Worm (Caenorhabditis elegans) whole organism, late embryonic: ENCODE measurements around the gene F11A5.9.

ENCODE experiments used
- F13H6.1 ChIP-seq: sonication (generic microtip); optimal IDR thresholded peaks from 2 replicates; lab custom pipeline; 2016; ENCODE audit warnings: missing genetic modification characterization, missing compliant biosample characterization
- K02D7.2 ChIP-seq: sonication (generic microtip); optimal IDR thresholded peaks from 2 replicates; lab custom pipeline; 2017; ENCODE audit warnings: mild to moderate bottlenecking, missing genetic modification characterization, missing compliant biosample characterization
- K09A11.1 ChIP-seq: sonication (generic microtip); optimal IDR thresholded peaks from 2 replicates; lab custom pipeline; 2017; ENCODE audit warnings: antibody characterized with exemption, mild to moderate bottlenecking, missing genetic modification characterization, missing compliant biosample characterization; ENCODE audit not compliant: insufficient read depth
- Y22D7AL.16 ChIP-seq: sonication (generic microtip); optimal IDR thresholded peaks from 2 replicates; lab custom pipeline; 2016; ENCODE audit warnings: missing genetic modification characterization, missing compliant biosample characterization
- ceh-14 ChIP-seq: sonication (generic microtip); optimal IDR thresholded peaks from 2 replicates; lab custom pipeline; 2016; ENCODE audit warnings: missing genotype, missing genetic modification characterization, missing compliant biosample characterization
- ceh-19 ChIP-seq: fragments of 200-800 bp; sonication (Bioruptor generic); optimal IDR thresholded peaks from 2 replicates; lab custom pipeline; 2018; ENCODE audit warnings: mild to moderate bottlenecking, missing genetic modification characterization, missing compliant biosample characterization
- ceh-22 ChIP-seq: sonication (generic microtip); optimal IDR thresholded peaks from 2 replicates; lab custom pipeline; 2017; ENCODE audit warnings: missing biosample characterization, missing genetic modification characterization
- ceh-24 ChIP-seq: sonication (generic microtip); optimal IDR thresholded peaks from 2 replicates; lab custom pipeline; 2016; ENCODE audit warnings: mild to moderate bottlenecking, missing genetic modification characterization, missing compliant biosample characterization
- ceh-34 ChIP-seq: sonication (generic microtip); optimal IDR thresholded peaks from 2 replicates; lab custom pipeline; 2016; ENCODE audit warnings: mild to moderate bottlenecking, missing genetic modification characterization, missing compliant biosample characterization
- ceh-6 ChIP-seq: fragments of 200-800 bp; sonication (Bioruptor generic); optimal IDR thresholded peaks from 2 replicates; lab custom pipeline; 2018; ENCODE audit warnings: mild to moderate bottlenecking, missing genetic modification characterization, missing compliant biosample characterization
- dmd-4 ChIP-seq: sonication (generic microtip); optimal IDR thresholded peaks from 2 replicates; lab custom pipeline; 2016; ENCODE audit warnings: borderline replicate concordance, missing genetic modification characterization, missing compliant biosample characterization
- elt-2 ChIP-seq: sonication (generic microtip); optimal IDR thresholded peaks from 2 replicates; lab custom pipeline; 2016; ENCODE audit warnings: missing genetic modification reagents, missing genetic modification characterization, missing compliant biosample characterization
- eyg-1 ChIP-seq: sonication (generic microtip); optimal IDR thresholded peaks from 2 replicates; lab custom pipeline; 2016; ENCODE audit warnings: missing genotype, missing genetic modification characterization, missing compliant biosample characterization
- fax-1 ChIP-seq: sonication (generic microtip); optimal IDR thresholded peaks from 2 replicates; lab custom pipeline; 2016; ENCODE audit warnings: missing genotype, missing genetic modification characterization, missing compliant biosample characterization
- fkh-10 ChIP-seq: fragments of 150-350 bp; optimal IDR thresholded peaks from 2 replicates; lab custom pipeline; 2014; ENCODE audit warnings: missing biosample characterization, missing genetic modification reagents, missing genetic modification characterization
- gmeb-2 ChIP-seq: sonication (generic microtip); optimal IDR thresholded peaks from 2 replicates; lab custom pipeline; 2016; ENCODE audit warnings: missing genetic modification characterization, inconsistent platforms, missing compliant biosample characterization
- hlh-30 ChIP-seq: sonication (generic microtip); optimal IDR thresholded peaks from 2 replicates; lab custom pipeline; 2017; ENCODE audit warnings: antibody characterized with exemption, missing genetic modification characterization, missing compliant biosample characterization; ENCODE audit not compliant: insufficient read depth
- hlh-6 ChIP-seq: sonication (generic microtip); optimal IDR thresholded peaks from 2 replicates; lab custom pipeline; 2016; ENCODE audit warnings: missing genotype, missing genetic modification characterization, missing compliant biosample characterization
- lim-6 ChIP-seq: sonication (generic microtip); optimal IDR thresholded peaks from 2 replicates; lab custom pipeline; 2016; ENCODE audit warnings: missing genetic modification characterization, missing compliant biosample characterization
- lin-11 ChIP-seq: fragments of 200-800 bp; sonication (Bioruptor generic); optimal IDR thresholded peaks from 2 replicates; lab custom pipeline; 2018; ENCODE audit warnings: mild to moderate bottlenecking, missing genetic modification characterization, missing compliant biosample characterization
- nfya-1 ChIP-seq: sonication (generic microtip); optimal IDR thresholded peaks from 2 replicates; lab custom pipeline; 2017; ENCODE audit warnings: missing genetic modification characterization, mild to moderate bottlenecking, missing compliant biosample characterization, antibody characterized with exemption, moderate library complexity
- npax-4 ChIP-seq: sonication (generic microtip); optimal IDR thresholded peaks from 2 replicates; lab custom pipeline; 2016; ENCODE audit warnings: missing genetic modification characterization, missing compliant biosample characterization
- pag-3 ChIP-seq: sonication (generic microtip); optimal IDR thresholded peaks from 2 replicates; lab custom pipeline; 2016; ENCODE audit warnings: missing compliant biosample characterization, missing genetic modification characterization, borderline replicate concordance
- pha-4 ChIP-seq: fragments of 150-350 bp; optimal IDR thresholded peaks from 2 replicates; lab custom pipeline; 2018; ENCODE audit warnings: missing biosample characterization, missing genetic modification reagents, missing genetic modification characterization
- pros-1 ChIP-seq: fragments of 150-350 bp; optimal IDR thresholded peaks from 2 replicates; lab custom pipeline; 2014; ENCODE audit warnings: missing biosample characterization, missing genetic modification reagents, missing genetic modification characterization
- sdc-2 ChIP-seq: sonication (generic microtip); optimal IDR thresholded peaks from 2 replicates; lab custom pipeline; 2016; ENCODE audit warnings: missing genotype, missing genetic modification characterization, missing compliant biosample characterization
- syd-9 ChIP-seq: sonication (generic microtip); optimal IDR thresholded peaks from 2 replicates; lab custom pipeline; 2016; ENCODE audit warnings: mild to moderate bottlenecking, missing genetic modification characterization, moderate library complexity, missing compliant biosample characterization
- unc-3 ChIP-seq, 2 experiments: fragments of 200-800 bp in 1 of 2; sonication (Bioruptor generic) in 1 of 2; sonication (generic microtip) in 1 of 2; conservative IDR thresholded peaks in 1 of 2; optimal IDR thresholded peaks in 1 of 2; 2 replicates each; pipeline versions ENCODE4 v1.3.6 to Lab custom; 2016 to 2022; ENCODE audit warnings: missing compliant biosample characterization in 2 of 2, missing genetic modification characterization in 2 of 2, missing genetic modification reagents in 1 of 2
- unc-42 ChIP-seq: sonication (generic microtip); optimal IDR thresholded peaks from 2 replicates; lab custom pipeline; 2016; ENCODE audit warnings: missing genotype, missing genetic modification characterization, missing compliant biosample characterization
- unc-55 ChIP-seq: sonication (generic microtip); optimal IDR thresholded peaks from 2 replicates; lab custom pipeline; 2017; ENCODE audit warnings: missing biosample characterization, missing genetic modification reagents, missing genetic modification characterization
- zip-5 ChIP-seq: sonication (generic microtip); optimal IDR thresholded peaks from 2 replicates; lab custom pipeline; 2016; ENCODE audit warnings: missing genetic modification characterization, missing compliant biosample characterization

Gene F11A5.9

DNA sequence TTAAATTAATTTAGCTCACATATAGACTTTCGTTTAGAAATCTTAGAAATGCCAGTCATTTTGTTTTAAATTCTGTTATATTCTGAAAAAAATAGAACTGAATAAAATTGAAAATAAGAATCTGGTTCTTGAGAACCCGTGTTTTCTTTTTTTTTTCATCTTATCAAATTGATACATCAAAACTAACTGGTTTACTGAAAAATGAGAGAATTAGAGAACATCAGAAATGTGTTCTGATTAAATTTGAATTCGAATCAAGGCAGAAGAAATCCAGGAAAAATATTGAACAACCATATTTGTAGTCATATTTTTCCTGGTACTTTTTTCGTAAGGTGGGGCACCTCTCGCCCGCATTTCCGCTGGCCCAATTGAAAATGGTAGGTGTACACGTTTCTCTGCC, 3.8 kb downstream of the F11A5.9 start, which contains the start of gene F11A5.15:
TSS of gene F11A5.15 (minus strand) at position 101 of the 400 bp plus-strand sequence.
- TF ChIP-seq ceh-6 (GFP tag; lab: Kevin White, UChicago) (no peak), ceh-14 (tag; lab: Kevin White, UChicago) (no peak), lin-11 (tag; lab: Kevin White, UChicago) (no peak), ceh-19 (GFP tag; lab: Kevin White, UChicago) (no peak), sdc-2 (tag; lab: Kevin White, UChicago) (no peak), unc-55 (GFP tag; lab: Kevin White, UChicago) (no peak), K02D7.2 (tag; lab: Kevin White, UChicago) (no peak), dmd-4 (tag; lab: Kevin White, UChicago) (no peak), ceh-24 (tag; lab: Kevin White, UChicago) (no peak), npax-4 (tag; lab: Kevin White, UChicago) (no peak), unc-3 (GFP tag; conservative IDR thresholded peaks at IDR 0.05; lab: Robert Waterston, UW) (no peak), unc-3 (tag; optimal IDR thresholded peaks at IDR 0.05; lab: Kevin White, UChicago) (no peak), ceh-34 (no peak)

ce11 chrV:16218972-16219757, 4.5 kb downstream of the F11A5.9 start, which contains the start of gene glc-1:
glc-1 (plus strand) TSS chrV:16219634.
- TF ChIP-seq gmeb-2 (tag; lab: Kevin White, UChicago) (no peak), nfya-1 (tag; lab: Kevin White, UChicago) (no peak), eyg-1 (tag; lab: Kevin White, UChicago) (no peak), elt-2 (tag; lab: Kevin White, UChicago) (no peak), fkh-10 (no peak), npax-4 (tag; lab: Kevin White, UChicago) (no peak), hlh-30 (tag; lab: Kevin White, UChicago) (no peak), Y22D7AL.16 (tag; lab: Kevin White, UChicago) (no peak), syd-9 (no peak), unc-3 (GFP tag; conservative IDR thresholded peaks at IDR 0.05; lab: Robert Waterston, UW) (no peak), unc-3 (tag; optimal IDR thresholded peaks at IDR 0.05; lab: Kevin White, UChicago) (no peak)
- TF ChIP-seq, all 69 proteins: peak for 0

ce11 chrV:16220020-16220419, 5.3 kb downstream of the F11A5.9 start:
- TF ChIP-seq Y22D7AL.16 (tag; lab: Kevin White, UChicago) (no peak), ceh-24 (tag; lab: Kevin White, UChicago) (no peak), ceh-22 (tag; lab: Kevin White, UChicago) (no peak), pag-3 (tag; lab: Kevin White, UChicago) (no peak), ceh-19 (GFP tag; lab: Kevin White, UChicago) (no peak), zip-5 (tag; lab: Kevin White, UChicago) (no peak), F13H6.1 (tag; lab: Kevin White, UChicago) (no peak), syd-9 (no peak), unc-42 (no peak)

DNA sequence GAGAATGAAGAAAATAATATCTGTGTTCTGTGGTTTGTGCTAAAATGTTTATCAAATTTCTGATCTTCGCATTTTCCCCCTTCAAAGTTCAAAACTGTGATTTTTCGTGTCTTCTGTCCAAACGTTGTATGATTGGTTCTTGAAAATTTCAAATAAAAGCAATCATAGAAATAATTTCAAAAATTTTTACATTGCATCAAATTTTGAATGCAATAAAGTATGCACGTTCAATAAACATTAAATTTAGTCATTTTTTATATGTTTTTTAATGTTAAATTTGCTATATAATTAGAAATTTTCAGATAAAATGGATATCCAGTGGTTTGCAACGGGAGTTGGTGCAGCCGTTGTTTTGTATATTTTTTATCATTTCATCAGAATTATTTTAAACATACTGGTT, 9.3 kb downstream of the F11A5.9 start, which contains the start of gene stdh-2:
TSS of gene stdh-2 (plus strand) at position 301 of the 400 bp plus-strand sequence.
- TF ChIP-seq ceh-24 (tag; lab: Kevin White, UChicago) (no peak), ceh-22 (tag; lab: Kevin White, UChicago) (no peak), fax-1 (tag; lab: Kevin White, UChicago) (no peak)

- no peak for TF ChIP-seq dmd-4 (tag; lab: Kevin White, UChicago)
- no peak for TF ChIP-seq pros-1
- no peak for TF ChIP-seq hlh-6 (tag; lab: Kevin White, UChicago)
- TF ChIP-seq K09A11.1 = no peak
- no peak for TF ChIP-seq eyg-1 (tag; lab: Kevin White, UChicago)
- TF ChIP-seq lim-6 (tag; lab: Kevin White, UChicago) = no peak
- TF ChIP-seq fkh-10 = no peak
- TF ChIP-seq unc-42 = no peak
- TF ChIP-seq K02D7.2 (tag; lab: Kevin White, UChicago) = no peak
- TF ChIP-seq pha-4 (tag; lab: Kevin White, UChicago) = no peak
- no peak for TF ChIP-seq ceh-14 (tag; lab: Kevin White, UChicago)
- no peak for TF ChIP-seq Y22D7AL.16 (tag; lab: Kevin White, UChicago)
These were observed 10.9 kb downstream of the F11A5.9 start for ce11 chrV:16225524-16226116.
